Worm (Caenorhabditis elegans): Measurements from ENCODE around the gene C48B4.7.

C48B4.7 gene

DNA sequence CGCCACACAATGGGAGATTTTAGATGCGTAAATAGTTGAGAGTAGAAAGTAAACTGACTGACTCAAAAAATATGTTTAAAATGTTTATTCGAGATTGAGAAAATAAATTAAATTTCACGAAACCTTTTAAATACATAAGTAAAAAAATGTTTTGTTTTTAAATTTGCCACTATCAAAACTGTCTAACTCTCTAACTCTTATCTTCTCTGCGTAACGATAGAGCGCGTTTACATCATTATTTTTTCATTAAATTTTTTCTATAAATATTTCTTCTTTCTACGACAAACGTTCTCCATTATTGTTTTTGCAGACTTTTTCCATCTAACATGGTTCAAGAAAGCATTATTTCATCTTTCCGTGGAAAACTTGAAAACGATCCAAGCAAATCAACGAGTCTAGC lies 16.4 kb downstream of the C48B4.7 start, which contains the start of gene eif-2Balpha:
eif-2Balpha (plus strand) TSS at position 304 of the 400 bp plus-strand sequence.
- TF ChIP-seq ces-1 (GFP tag; optimal IDR thresholded peaks at IDR 0.05) (peak; percentile 64), lsy-2 (tag; optimal IDR thresholded peaks at IDR 0.05) (peak; percentile 75), drap-1 (GFP tag; optimal IDR thresholded peaks at IDR 0.05) (no peak)

DNA sequence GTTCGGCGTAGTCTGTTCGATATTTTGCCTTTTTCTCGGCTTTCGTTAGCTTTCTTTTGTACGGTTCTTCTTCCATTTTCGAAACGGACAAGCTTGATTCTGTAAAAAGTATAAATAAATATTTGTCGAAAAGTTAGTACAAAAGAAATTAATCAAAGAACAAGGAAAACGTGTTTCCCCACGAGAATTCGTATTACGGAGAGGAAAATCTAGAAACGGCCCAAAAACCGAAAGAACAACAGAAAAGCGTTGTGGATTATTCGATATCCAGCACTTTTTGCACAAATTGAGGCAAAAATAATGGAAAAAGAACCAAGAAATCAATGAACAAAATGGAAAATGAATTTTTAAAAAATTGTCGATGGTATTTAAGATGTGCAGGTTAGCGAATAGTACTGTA lies 17.0 kb downstream of the C48B4.7 start, which contains the start of gene mut-7:
mut-7 (minus strand) TSS at position 101 of the 400 bp plus-strand sequence.
- TF ChIP-seq ceh-43 (GFP tag; optimal IDR thresholded peaks at IDR 0.05) (no peak), tbx-8 (GFP tag; optimal IDR thresholded peaks at IDR 0.05) (no peak), elt-3 (tag; optimal IDR thresholded peaks at IDR 0.05) (no peak), nhr-2 (tag; optimal IDR thresholded peaks at IDR 0.05) (no peak), ztf-11 (tag; optimal IDR thresholded peaks at IDR 0.05) (no peak), ceh-39 (tag; optimal IDR thresholded peaks at IDR 0.05) (no peak), nhr-237 (tag; optimal IDR thresholded peaks at IDR 0.05) (no peak), hlh-1 (tag; optimal IDR thresholded peaks at IDR 0.05) (no peak)

ce11 chrIII:9538655-9539155 lies 20.5 kb downstream of the C48B4.7 start, which contains the start of gene ZK1098.3:
TSS of gene ZK1098.3 (minus strand) at chrIII:9538705.
- TF ChIP-seq ceh-39 (tag; optimal IDR thresholded peaks at IDR 0.05): peak; percentile 73
- no peak for TF ChIP-seq ham-2 (GFP tag; optimal IDR thresholded peaks at IDR 0.05)
- no peak for TF ChIP-seq elt-1 (tag; optimal IDR thresholded peaks at IDR 0.05; ENCODE audit: borderline replicate concordance, insufficient read depth)
- TF ChIP-seq drap-1 (GFP tag; optimal IDR thresholded peaks at IDR 0.05): no peak
- peak; percentile 65 for TF ChIP-seq ces-1 (GFP tag; optimal IDR thresholded peaks at IDR 0.05)
- TF ChIP-seq ceh-83 (GFP tag; optimal IDR thresholded peaks at IDR 0.05): no peak
- TF ChIP-seq nhr-2 (tag; optimal IDR thresholded peaks at IDR 0.05): no peak

DNA sequence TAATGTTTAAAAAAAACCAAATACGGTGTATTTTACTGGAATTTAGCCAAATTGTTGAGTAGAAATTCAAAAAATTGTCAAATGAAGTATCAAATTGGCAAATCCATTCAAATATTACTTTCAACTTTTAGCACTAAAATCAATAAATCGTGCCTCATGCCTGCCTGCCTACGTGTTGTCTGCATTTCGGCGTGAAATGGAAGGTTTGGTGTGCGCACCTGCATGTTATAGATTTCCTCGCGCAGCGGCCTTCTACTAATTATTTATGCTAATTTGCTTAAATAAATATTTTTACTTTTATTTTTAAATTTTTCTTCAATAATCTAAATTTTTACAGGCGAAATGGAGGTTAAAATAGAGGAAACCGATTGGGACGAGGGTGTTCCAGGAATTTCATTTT lies 30.4 kb downstream of the C48B4.7 start, which contains the start of gene ZK1098.2:
ZK1098.2 (plus strand) TSS at position 336 of the 400 bp plus-strand sequence.
- TF ChIP-seq bed-3 (GFP tag; optimal IDR thresholded peaks at IDR 0.05) (no peak), M03D4.4 (tag; optimal IDR thresholded peaks at IDR 0.05) (peak; percentile 33), lin-32 (GFP tag; optimal IDR thresholded peaks at IDR 0.05) (no peak), lsy-2 (tag; optimal IDR thresholded peaks at IDR 0.05) (no peak), zip-8 (tag; optimal IDR thresholded peaks at IDR 0.05) (no peak), sem-2 (GFP tag; optimal IDR thresholded peaks at IDR 0.05) (no peak), mls-2 (tag; optimal IDR thresholded peaks at IDR 0.05) (no peak), lin-13 (tag; optimal IDR thresholded peaks at IDR 0.05) (peak; percentile 24), tbx-8 (GFP tag; optimal IDR thresholded peaks at IDR 0.05) (no peak), nhr-2 (tag; optimal IDR thresholded peaks at IDR 0.05) (no peak), mep-1 (tag; optimal IDR thresholded peaks at IDR 0.05) (peak; percentile 49), cnd-1 (tag; optimal IDR thresholded peaks at IDR 0.05) (no peak), blmp-1 (tag; optimal IDR thresholded peaks at IDR 0.05) (no peak), ces-1 (GFP tag; optimal IDR thresholded peaks at IDR 0.05) (peak; percentile 40), mab-5 (tag; optimal IDR thresholded peaks at IDR 0.05) (no peak), nhr-28 (tag; optimal IDR thresholded peaks at IDR 0.05) (no peak), ceh-83 (GFP tag; optimal IDR thresholded peaks at IDR 0.05) (no peak), ham-2 (GFP tag; optimal IDR thresholded peaks at IDR 0.05) (peak; percentile 42), ceh-39 (tag; optimal IDR thresholded peaks at IDR 0.05) (no peak)

DNA sequence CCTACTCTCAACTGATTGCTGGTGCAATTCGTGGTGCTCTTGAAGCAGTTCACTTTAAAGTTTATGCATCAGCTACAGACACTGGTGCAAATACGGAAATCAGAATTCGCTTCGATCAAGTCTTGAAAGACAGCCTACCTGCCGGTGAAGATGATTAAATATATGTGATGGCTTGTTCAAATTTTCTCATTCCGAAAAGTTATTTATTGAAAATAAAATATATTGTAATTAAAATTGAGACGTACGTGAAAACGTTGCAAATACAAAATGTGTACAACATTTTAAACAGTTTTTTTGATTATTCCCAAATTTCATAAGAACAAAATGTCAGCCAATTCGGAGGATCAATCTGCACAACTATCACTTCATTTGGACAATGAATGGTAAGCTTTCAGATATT lies 32.4 kb downstream of the C48B4.7 start, which contains the start of gene ZK1098.6:
ZK1098.6 (plus strand) TSS at position 301 of the 400 bp plus-strand sequence.
- TF ChIP-seq sem-2 (GFP tag; optimal IDR thresholded peaks at IDR 0.05) (no peak), nhr-28 (tag; optimal IDR thresholded peaks at IDR 0.05) (no peak), ham-2 (GFP tag; optimal IDR thresholded peaks at IDR 0.05) (no peak), nhr-12 (tag; optimal IDR thresholded peaks at IDR 0.05) (no peak), snpc-4 (tag; optimal IDR thresholded peaks at IDR 0.05) (no peak), mls-2 (tag; optimal IDR thresholded peaks at IDR 0.05) (no peak), nhr-237 (tag; optimal IDR thresholded peaks at IDR 0.05) (no peak), nhr-2 (tag; optimal IDR thresholded peaks at IDR 0.05) (no peak), blmp-1 (tag; optimal IDR thresholded peaks at IDR 0.05) (no peak), ces-1 (GFP tag; optimal IDR thresholded peaks at IDR 0.05) (no peak), unc-120 (tag; optimal IDR thresholded peaks at IDR 0.05; ENCODE audit: poor library complexity, severe bottlenecking) (no peak), hlh-1 (tag; optimal IDR thresholded peaks at IDR 0.05) (no peak), zip-8 (tag; optimal IDR thresholded peaks at IDR 0.05) (no peak), lin-13 (tag; optimal IDR thresholded peaks at IDR 0.05) (no peak), elt-3 (tag; optimal IDR thresholded peaks at IDR 0.05) (no peak), M03D4.4 (tag; optimal IDR thresholded peaks at IDR 0.05) (no peak), cnd-1 (tag; optimal IDR thresholded peaks at IDR 0.05) (no peak), flh-1 (GFP tag; optimal IDR thresholded peaks at IDR 0.05) (no peak)

All from whole organism, mixed stage, embryonic.